Worm (Caenorhabditis elegans) whole organism, dauer: Measurements from ENCODE around the gene cks-1.

ENCODE experiments used
- unc-62 ChIP-seq: sonication (generic microtip); optimal IDR thresholded peaks from 2 replicates; lab custom pipeline; 2017; ENCODE audit warnings: missing biosample characterization, missing genetic modification reagents, missing genetic modification characterization

cks-1 gene

ce11 chrIV:8499956-8500355 lies 13.8 kb upstream of the cks-1 start:
- TF ChIP-seq unc-62 (GFP tag; lab: Kevin White, UChicago): no peak

ce11 chrIV:8501382-8501781 lies 12.3 kb upstream of the cks-1 start, which contains the start of gene C28C12.1:
Gene C28C12.1 (plus strand): TSS chrIV:8501682.
- TF ChIP-seq unc-62 (GFP tag; lab: Kevin White, UChicago): no peak

DNA sequence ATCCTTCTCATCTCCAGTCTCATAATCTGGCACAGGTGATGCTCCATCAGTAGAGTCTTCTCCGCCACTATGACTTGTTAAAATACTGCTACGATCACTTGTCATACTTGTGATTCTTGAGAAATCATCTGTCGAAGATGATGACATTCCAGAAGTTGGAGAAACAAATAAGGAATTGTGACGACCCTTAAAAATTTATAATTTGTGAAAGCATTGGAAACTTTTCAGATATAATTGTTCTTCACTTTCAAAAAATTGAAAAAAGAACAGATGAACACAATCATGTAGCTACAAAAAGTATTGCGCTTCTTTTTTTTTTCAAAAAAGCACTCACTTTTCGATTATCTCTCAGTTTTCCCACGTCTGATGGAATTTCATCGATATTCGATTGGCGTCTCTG lies 7.7 kb upstream of the cks-1 start:
- no peak for TF ChIP-seq unc-62 (GFP tag; lab: Kevin White, UChicago)

DNA sequence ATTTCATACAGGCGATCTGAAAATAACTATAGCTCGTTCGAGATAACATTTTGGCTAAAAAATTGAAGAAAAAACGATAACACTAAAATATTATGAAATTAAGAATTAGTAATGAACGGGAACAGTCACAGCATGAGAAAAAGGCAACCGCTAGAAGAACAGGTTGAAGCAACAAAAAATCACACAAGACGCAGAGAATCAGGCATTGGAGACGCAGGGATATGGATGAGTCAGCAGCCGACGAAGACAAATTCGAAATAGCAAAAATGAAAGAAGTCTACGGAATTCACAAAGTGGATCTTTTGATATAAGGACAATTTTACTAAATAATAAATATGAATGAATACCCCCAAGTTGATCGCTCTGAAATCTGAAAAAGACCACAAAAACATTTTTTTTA lies 3.2 kb upstream of the cks-1 start, which contains the start of gene tag-77:
tag-77 (minus strand) TSS at position 15 of the 400 bp plus-strand sequence.
- no peak for TF ChIP-seq unc-62 (GFP tag; lab: Kevin White, UChicago)

DNA sequence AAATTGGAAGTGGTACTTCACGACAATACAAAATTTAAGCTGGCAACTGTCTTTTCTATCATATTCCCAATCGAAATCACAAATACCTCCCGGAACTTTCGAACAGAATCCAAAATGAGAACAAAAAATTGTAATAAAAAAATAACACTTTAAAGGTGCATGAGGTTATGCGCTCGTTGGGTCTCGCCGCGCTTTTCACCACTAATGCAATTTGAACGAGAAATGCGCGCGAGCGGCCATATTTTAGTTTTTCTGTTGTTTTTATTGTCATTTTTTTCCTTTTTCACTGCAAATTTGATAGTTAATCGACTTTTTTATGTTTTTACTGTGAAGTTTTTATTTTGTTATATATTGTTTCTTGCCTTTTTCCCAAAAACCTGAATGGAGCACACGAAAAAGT lies 2.7 kb upstream of the cks-1 start, which contains the start of gene mes-6:
mes-6 (plus strand) TSS at position 229 of the 400 bp plus-strand sequence.
- no peak for TF ChIP-seq unc-62 (GFP tag; lab: Kevin White, UChicago)

- TF ChIP-seq unc-62 (GFP tag; lab: Kevin White, UChicago): no peak
Measured at ce11 chrIV:8512679-8513078, 1.0 kb upstream of the cks-1 start, which contains the start of gene C09G4.4. Gene C09G4.4 (plus strand): TSS chrIV:8512979.

ce11 chrIV:8514546-8514945 lies 827 bp downstream of the cks-1 start:
- no peak for TF ChIP-seq unc-62 (GFP tag; lab: Kevin White, UChicago)

DNA sequence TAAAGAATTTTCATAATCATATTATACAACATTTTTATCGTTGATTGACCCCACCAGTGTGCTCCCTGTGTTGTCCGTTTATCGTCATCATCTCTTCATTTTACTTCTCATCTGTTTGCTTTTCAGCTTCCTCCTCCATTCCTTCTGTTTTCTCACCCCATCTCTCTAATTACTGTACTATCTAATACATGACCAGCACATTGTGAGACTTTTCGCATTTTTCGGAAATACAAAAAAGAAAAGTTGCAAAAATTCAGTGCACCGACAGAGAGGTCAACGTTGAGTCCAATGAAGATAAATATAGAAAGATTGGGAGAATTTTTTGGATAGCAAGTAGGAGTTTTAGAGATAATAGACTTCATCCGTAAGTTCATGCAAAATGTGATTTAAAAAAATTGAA lies 6.2 kb downstream of the cks-1 start:
- TF ChIP-seq unc-62 (GFP tag; lab: Kevin White, UChicago): no peak

DNA sequence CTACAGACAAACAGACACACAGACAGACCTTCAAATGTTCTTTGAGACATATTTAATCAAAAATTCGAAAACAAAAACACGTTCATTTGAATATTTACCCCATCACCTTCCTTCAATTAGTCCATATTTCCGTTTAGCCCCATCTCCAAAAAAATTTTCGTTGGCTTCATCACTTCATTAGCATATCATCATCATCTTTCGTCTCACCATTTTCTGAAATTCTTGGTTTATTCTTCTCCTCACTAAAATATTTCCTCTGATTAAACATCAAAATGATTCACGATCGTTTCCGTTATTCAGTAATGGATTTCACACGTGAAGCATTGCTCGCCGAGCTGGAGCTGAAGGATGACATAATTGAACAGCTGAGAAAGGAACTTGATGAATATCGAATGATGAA lies 6.9 kb downstream of the cks-1 start, which contains the start of gene pkg-2:
pkg-2 (plus strand) TSS at position 301 of the 400 bp plus-strand sequence.
- no peak for TF ChIP-seq unc-62 (GFP tag; lab: Kevin White, UChicago)

DNA sequence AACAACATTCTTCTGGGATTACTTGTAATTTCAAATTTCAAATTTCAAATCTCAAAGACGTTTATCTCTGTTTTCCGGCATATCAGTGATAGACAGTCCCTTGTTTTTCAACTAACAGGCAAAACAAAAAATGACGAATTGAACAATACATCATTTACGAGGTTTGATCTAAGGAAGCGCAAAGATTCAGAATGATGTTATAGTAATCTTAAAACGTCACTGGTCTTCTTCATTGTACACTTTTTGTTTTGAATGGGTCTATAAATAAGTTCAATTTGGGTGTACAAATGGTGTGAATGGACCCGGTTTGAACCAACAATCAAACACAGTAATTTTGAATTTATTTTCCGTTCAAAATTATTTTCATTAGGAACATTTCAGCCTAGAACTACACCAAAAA lies 10.3 kb downstream of the cks-1 start:
- TF ChIP-seq unc-62 (GFP tag; lab: Kevin White, UChicago): no peak

DNA sequence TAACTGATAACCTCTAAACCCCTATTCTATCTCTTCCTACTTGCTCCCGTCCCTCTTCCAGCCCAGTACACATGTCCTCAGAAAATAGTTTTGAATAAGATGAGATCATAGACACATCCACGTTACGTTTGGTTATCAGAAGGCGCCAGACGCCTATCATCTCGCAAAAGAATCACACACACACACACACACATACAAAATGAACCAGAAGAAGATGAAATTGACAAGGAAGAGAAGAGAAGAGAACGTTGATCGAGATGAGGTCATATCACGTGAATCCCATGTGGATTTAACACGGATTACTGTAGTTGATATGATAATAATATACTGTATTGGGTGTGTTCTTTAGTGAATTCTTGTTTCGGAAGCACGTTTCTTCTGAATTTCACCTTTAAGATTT lies 12.3 kb downstream of the cks-1 start:
- TF ChIP-seq unc-62 (GFP tag; lab: Kevin White, UChicago): no peak

DNA sequence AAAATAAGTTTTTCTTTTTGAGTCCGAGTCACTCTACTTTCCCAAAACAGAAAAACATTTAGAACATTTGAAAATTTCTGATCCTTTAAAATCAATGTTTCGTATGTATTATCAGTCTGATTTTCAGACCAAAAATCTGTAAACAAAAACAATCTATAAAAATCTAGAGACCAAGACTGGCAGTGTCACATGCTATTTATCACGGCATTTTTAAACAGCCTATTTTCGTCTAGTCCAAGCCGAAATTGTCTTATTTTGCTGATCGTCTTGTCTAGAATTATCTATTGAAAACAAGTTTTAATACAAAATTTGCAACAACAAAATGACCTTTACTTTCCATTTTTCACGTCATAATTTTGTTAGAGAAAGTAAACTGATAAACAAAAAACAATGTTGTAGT lies 12.9 kb downstream of the cks-1 start:
- no peak for TF ChIP-seq unc-62 (GFP tag; lab: Kevin White, UChicago)

ce11 chrIV:8527598-8528012 lies 13.9 kb downstream of the cks-1 start:
- no peak for TF ChIP-seq unc-62 (GFP tag; lab: Kevin White, UChicago)

DNA sequence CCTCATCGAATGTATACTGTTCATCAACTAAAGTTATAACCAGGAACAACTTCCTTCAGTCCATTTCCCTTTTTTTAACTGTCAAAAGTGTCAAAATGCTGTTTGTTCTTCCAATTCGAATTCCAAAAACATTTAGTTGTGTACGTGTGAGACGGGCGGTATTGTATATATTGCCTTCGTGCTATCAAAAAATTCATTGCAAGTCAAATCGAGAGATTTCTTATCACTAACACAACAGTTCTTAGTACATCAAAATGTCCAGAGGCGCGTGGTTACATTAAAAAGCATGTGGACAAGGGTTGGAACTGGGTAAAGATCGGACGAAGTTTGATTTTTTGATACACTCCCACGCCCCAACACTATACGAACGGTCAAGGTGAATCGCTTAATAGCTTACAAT lies 14.6 kb downstream of the cks-1 start:
- no peak for TF ChIP-seq unc-62 (GFP tag; lab: Kevin White, UChicago)

ce11 chrIV:8529039-8529438 lies 15.3 kb downstream of the cks-1 start:
- no peak for TF ChIP-seq unc-62 (GFP tag; lab: Kevin White, UChicago)

DNA sequence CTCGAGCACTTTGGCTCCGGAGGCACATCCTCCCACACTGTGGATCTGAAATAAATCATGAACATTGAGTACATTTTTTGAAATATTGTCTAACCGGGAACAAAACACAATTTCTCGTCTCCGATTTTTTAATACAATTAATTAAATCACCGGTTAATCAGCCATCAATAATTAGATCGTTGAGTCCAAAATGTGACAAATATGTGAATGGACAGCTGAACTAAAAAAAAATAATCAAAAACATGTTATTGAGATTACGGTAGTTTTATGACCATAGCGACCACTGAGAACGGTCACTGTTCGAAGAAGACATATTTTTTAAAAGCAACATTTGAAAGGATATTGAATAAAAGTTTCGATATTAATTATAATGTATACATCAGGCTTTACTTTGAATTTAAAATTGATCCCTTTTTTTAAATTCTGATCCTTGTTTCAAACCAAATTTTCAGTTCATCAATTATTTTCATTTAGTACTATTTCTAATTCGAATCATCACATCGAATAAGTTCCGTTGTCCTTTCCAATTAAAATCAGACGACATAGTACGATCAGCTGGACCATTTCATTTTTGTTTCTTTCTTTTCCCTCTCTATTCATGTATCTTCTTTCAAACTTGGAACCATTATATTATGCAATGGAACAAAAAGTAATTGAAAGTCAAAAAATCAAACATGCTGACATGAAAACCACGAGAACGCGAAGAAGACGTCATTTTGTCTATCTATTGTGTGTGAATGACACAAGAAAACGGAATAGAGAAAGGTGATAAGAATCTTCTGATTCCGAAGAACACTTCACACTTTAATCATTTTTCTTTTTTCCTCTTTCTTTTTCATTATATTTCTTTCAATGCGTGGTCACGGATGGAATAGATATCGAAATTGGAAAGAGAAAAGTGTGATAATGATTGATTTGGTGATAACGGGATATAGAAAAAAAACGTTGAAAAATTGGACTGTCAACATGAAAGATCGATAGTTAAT lies 16.6 kb downstream of the cks-1 start:
- no peak for TF ChIP-seq unc-62 (GFP tag; lab: Kevin White, UChicago)

DNA sequence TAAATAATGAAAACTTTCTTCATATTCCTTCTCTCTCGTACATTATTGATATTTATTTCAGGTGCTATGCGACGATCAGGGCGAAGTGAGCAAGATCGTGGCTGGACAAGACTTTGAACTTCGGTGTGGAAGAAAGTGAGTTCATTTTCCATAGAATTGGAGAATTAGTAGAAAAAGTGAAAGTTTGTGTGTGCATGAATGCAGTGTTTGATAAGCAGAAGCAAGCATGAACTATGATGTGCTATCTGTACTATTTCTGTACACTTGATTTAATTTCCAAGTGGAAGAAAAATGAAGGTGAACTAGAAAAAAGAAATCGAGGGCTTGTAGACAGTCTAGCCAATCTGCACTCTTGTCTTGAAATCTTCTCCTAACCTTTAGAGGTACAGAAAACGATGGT lies 18.3 kb downstream of the cks-1 start:
- no peak for TF ChIP-seq unc-62 (GFP tag; lab: Kevin White, UChicago)
